Worm (Caenorhabditis elegans) whole organism, young adult: ENCODE results near the gene C01G10.1.

Source experiments
- F23B12.7 ChIP-seq: sonication (generic microtip); optimal IDR thresholded peaks from 2 replicates; lab custom pipeline; 2017; ENCODE audit warnings: missing genetic modification characterization, mild to moderate bottlenecking, missing compliant biosample characterization, antibody characterized with exemption, moderate library complexity; ENCODE audit not compliant: insufficient read depth
- F52B5.7 ChIP-seq: sonication (generic microtip); optimal IDR thresholded peaks from 2 replicates; lab custom pipeline; 2016; ENCODE audit warnings: mild to moderate bottlenecking, missing genetic modification characterization, missing compliant biosample characterization
- sea-2 ChIP-seq: fragments of 200-800 bp; sonication (Bioruptor generic); IDR thresholded peaks from 2 replicates; pipeline ENCODE4 v1.3.6; 2022; ENCODE audit warnings: missing genetic modification characterization, missing compliant biosample characterization
- ztf-22 ChIP-seq: fragments of 200-800 bp; sonication (Bioruptor generic); optimal IDR thresholded peaks from 2 replicates; lab custom pipeline; 2018; ENCODE audit warnings: mild to moderate bottlenecking, missing genetic modification characterization, moderate library complexity, missing compliant biosample characterization

DNA sequence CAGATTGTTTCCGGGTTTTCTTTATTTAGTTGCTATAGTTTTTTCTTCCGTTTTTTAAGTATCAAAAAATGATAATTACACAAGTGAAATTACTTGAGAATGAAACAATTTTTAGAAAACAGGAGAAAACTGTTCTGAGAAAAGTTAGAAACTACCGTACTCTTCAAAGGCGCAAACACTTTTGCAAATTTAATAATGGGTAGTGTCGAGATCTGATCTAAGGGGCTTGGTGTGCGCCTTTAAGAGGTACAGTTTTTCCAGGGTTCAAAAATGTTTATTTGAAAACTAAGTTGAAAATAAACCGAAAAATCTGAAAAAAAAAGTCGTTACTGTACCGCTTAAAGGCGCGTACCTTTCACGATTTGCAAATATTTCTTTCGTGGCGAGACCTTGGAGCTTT, 39.0 kb upstream of the C01G10.1 start:
- TF ChIP-seq sea-2 (GFP tag; lab: Robert Waterston, UW) = no peak
- TF ChIP-seq F52B5.7 = no peak
- TF ChIP-seq ztf-22 (GFP tag; lab: Kevin White, UChicago) = no peak
- no peak for TF ChIP-seq F23B12.7 (tag; lab: Kevin White, UChicago)
